Fruit fly (Drosophila melanogaster) whole organism, embryonic: ENCODE data around the gene Cand1.

Experiments
- Ada2b ChIP-seq: fragments of 200-800 bp; sonication (Bioruptor generic); IDR thresholded peaks from 2 replicates; pipeline ENCODE4 v1.3.6; 2022; ENCODE audit warnings: missing biosample characterization, missing genetic modification characterization
- Atf-2 ChIP-seq: fragments of 200-800 bp; sonication (Bioruptor generic); optimal IDR thresholded peaks from 2 replicates; lab custom pipeline; 2016; ENCODE audit warnings: missing biosample characterization, missing genetic modification characterization
- B-H2 ChIP-seq: fragments of 200-800 bp; sonication (Bioruptor generic); optimal IDR thresholded peaks from 2 replicates; lab custom pipeline; 2018; ENCODE audit warnings: missing biosample characterization, mild to moderate bottlenecking, missing genetic modification characterization
- CG10979 ChIP-seq: fragments of 200-800 bp; sonication (Bioruptor generic); optimal IDR thresholded peaks from 2 replicates; lab custom pipeline; 2018; ENCODE audit warnings: missing biosample characterization, mild to moderate bottlenecking, missing genetic modification characterization, moderate library complexity
- CG11560 ChIP-seq: fragments of 200-800 bp; sonication (Bioruptor generic); IDR thresholded peaks from 3 replicates; pipeline ENCODE4 v1.3.6; 2022; ENCODE audit warnings: missing biosample characterization, missing genetic modification characterization
- CG12104 ChIP-seq: fragments of 200-800 bp; sonication (Bioruptor generic); optimal IDR thresholded peaks from 3 replicates; lab custom pipeline; 2016; ENCODE audit warnings: missing biosample characterization, missing genetic modification characterization
- CG12219 ChIP-seq: fragments of 200-800 bp; sonication (Bioruptor generic); optimal IDR thresholded peaks from 3 replicates; lab custom pipeline; 2018; ENCODE audit warnings: missing biosample characterization, mild to moderate bottlenecking, missing genetic modification characterization
- CG12744 ChIP-seq: fragments of 200-800 bp; sonication (Bioruptor generic); optimal IDR thresholded peaks from 2 replicates; lab custom pipeline; 2016; ENCODE audit warnings: missing biosample characterization, missing genetic modification characterization
- CG12942 ChIP-seq: fragments of 200-800 bp; sonication (Bioruptor generic); optimal IDR thresholded peaks from 3 replicates; lab custom pipeline; 2016; ENCODE audit warnings: missing biosample characterization, missing genetic modification characterization
- CG14710 ChIP-seq: fragments of 200-800 bp; sonication (Bioruptor generic); optimal IDR thresholded peaks from 3 replicates; lab custom pipeline; 2019; ENCODE audit warnings: missing biosample characterization, mild to moderate bottlenecking, missing genetic modification characterization, moderate library complexity
- CG15601 ChIP-seq: fragments of 200-800 bp; sonication (Bioruptor generic); optimal IDR thresholded peaks from 3 replicates; lab custom pipeline; 2019; ENCODE audit warnings: missing biosample characterization, mild to moderate bottlenecking, missing genetic modification characterization, moderate library complexity
- CG16813 ChIP-seq: fragments of 200-800 bp; sonication (Bioruptor generic); IDR thresholded peaks from 3 replicates; pipeline ENCODE4 v1.3.6; 2022; ENCODE audit warnings: missing biosample characterization, missing genetic modification characterization; ENCODE audit not compliant: partially characterized antibody
- CG18011 ChIP-seq: fragments of 200-800 bp; sonication (Bioruptor generic); optimal IDR thresholded peaks from 2 replicates; lab custom pipeline; 2017; ENCODE audit warnings: missing biosample characterization, missing genetic modification characterization, mild to moderate bottlenecking, moderate library complexity, missing genotype
- CG18599 ChIP-seq: fragments of 200-800 bp; sonication (Bioruptor generic); optimal IDR thresholded peaks from 3 replicates; lab custom pipeline; 2017; ENCODE audit warnings: missing biosample characterization, missing genetic modification characterization, mild to moderate bottlenecking, moderate library complexity, missing genetic modification reagents
- CG2129 ChIP-seq: fragments of 200-800 bp; sonication (Bioruptor generic); IDR thresholded peaks from 2 replicates; pipeline ENCODE4 v1.3.6; 2022; ENCODE audit warnings: missing biosample characterization, missing genetic modification characterization; ENCODE audit not compliant: partially characterized antibody
- CG2889 ChIP-seq: fragments of 200-800 bp; sonication (Bioruptor generic); IDR thresholded peaks from 3 replicates; pipeline ENCODE4 v1.3.6; 2022; ENCODE audit warnings: missing biosample characterization, missing genetic modification characterization
- CG30020 ChIP-seq: fragments of 200-800 bp; optimal IDR thresholded peaks from 2 replicates; lab custom pipeline; 2019; ENCODE audit warnings: missing biosample characterization, mild to moderate bottlenecking, missing genetic modification characterization, moderate library complexity
- CG3163 ChIP-seq: fragments of 200-800 bp; sonication (Bioruptor generic); optimal IDR thresholded peaks from 3 replicates; lab custom pipeline; 2016; ENCODE audit warnings: missing biosample characterization, missing genetic modification characterization
- CG32532 ChIP-seq: fragments of 200-800 bp; sonication (Bioruptor generic); IDR thresholded peaks from 2 replicates; pipeline ENCODE4 v1.3.6; 2022; ENCODE audit warnings: missing biosample characterization, missing genetic modification characterization
- CG3407 ChIP-seq: fragments of 200-800 bp; sonication (Bioruptor generic); optimal IDR thresholded peaks from 2 replicates; lab custom pipeline; 2018; ENCODE audit warnings: missing biosample characterization, mild to moderate bottlenecking, missing genetic modification characterization
- CG6854 ChIP-seq: fragments of 200-800 bp; sonication (Bioruptor generic); optimal IDR thresholded peaks from 3 replicates; lab custom pipeline; 2017; ENCODE audit warnings: missing biosample characterization, mild to moderate bottlenecking, missing genetic modification characterization
- CG7357 ChIP-seq: fragments of 200-800 bp; sonication (Bioruptor generic); IDR thresholded peaks from 3 replicates; pipeline ENCODE4 v1.3.6; 2022; ENCODE audit warnings: missing biosample characterization, missing genetic modification characterization
- CG8281 ChIP-seq: fragments of 200-800 bp; sonication (Bioruptor generic); optimal IDR thresholded peaks from 2 replicates; lab custom pipeline; 2018; ENCODE audit warnings: missing biosample characterization, mild to moderate bottlenecking, missing genetic modification characterization, moderate library complexity
- Dip2 ChIP-seq: fragments of 200-800 bp; sonication (Bioruptor generic); IDR thresholded peaks from 2 replicates; pipeline ENCODE4 v1.3.6; 2022; ENCODE audit warnings: missing biosample characterization, missing genetic modification characterization
- Doc3 ChIP-seq: fragments of 200-800 bp; sonication (Bioruptor generic); IDR thresholded peaks from 3 replicates; pipeline ENCODE4 v1.3.6; 2022; ENCODE audit warnings: missing biosample characterization, missing genetic modification characterization; ENCODE audit not compliant: partially characterized antibody
- Dref ChIP-seq: fragments of 200-800 bp; sonication (Bioruptor generic); IDR thresholded peaks from 2 replicates; pipeline ENCODE4 v1.3.6; 2022; ENCODE audit warnings: missing biosample characterization, missing genetic modification characterization
- Eip74EF ChIP-seq, 2 experiments: fragments of 200-800 bp in 1 of 2; fragments of >200 bp in 1 of 2; sonication (Bioruptor generic) in 1 of 2; optimal IDR thresholded peaks; 2 replicates each; lab custom pipeline; 2017 to 2019; ENCODE audit warnings: missing biosample characterization in 2 of 2, missing genetic modification characterization in 2 of 2, mild to moderate bottlenecking in 1 of 2, moderate library complexity in 1 of 2
- Ets97D ChIP-seq: fragments of 200-800 bp; sonication (Bioruptor generic); optimal IDR thresholded peaks from 3 replicates; lab custom pipeline; 2016; ENCODE audit warnings: missing biosample characterization, missing genetic modification characterization
- HLH3B ChIP-seq: fragments of 200-800 bp; sonication (Bioruptor generic); IDR thresholded peaks from 2 replicates; pipeline ENCODE4 v1.3.6; 2022; ENCODE audit warnings: missing biosample characterization, missing genetic modification characterization
- HLH4C ChIP-seq: fragments of 200-800 bp; sonication (Bioruptor generic); IDR thresholded peaks from 3 replicates; pipeline ENCODE4 v1.3.6; 2022; ENCODE audit warnings: missing biosample characterization, missing genetic modification characterization; ENCODE audit not compliant: partially characterized antibody
- MTF-1 ChIP-seq: fragments of 200-800 bp; sonication (Bioruptor generic); optimal IDR thresholded peaks from 2 replicates; lab custom pipeline; 2018; ENCODE audit warnings: missing biosample characterization, mild to moderate bottlenecking, missing genetic modification characterization, borderline replicate concordance
- NFAT ChIP-seq: fragments of 200-800 bp; sonication (Bioruptor generic); IDR thresholded peaks from 2 replicates; pipeline ENCODE4 v1.3.6; 2022; ENCODE audit warnings: missing biosample characterization, missing genetic modification characterization
- Oaz ChIP-seq: fragments of 200-800 bp; sonication (Bioruptor generic); IDR thresholded peaks from 2 replicates; pipeline ENCODE4 v1.3.6; 2022; ENCODE audit warnings: missing biosample characterization, missing genetic modification characterization
- Optix ChIP-seq: fragments of 200-800 bp; sonication (Bioruptor generic); IDR thresholded peaks from 3 replicates; pipeline ENCODE4 v1.3.6; 2022; ENCODE audit warnings: missing biosample characterization, missing genetic modification characterization
- Trl ChIP-seq, 3 experiments: fragments of >200 bp in 2 of 3; fragments of 200-800 bp in 1 of 3; sonication (Bioruptor generic) in 1 of 3; optimal IDR thresholded peaks; 2 replicates in 1 of 3; 3 replicates in 2 of 3; lab custom pipeline; 2016 to 2017; ENCODE audit warnings: missing biosample characterization in 1 of 3, missing genetic modification characterization in 1 of 3
- YL-1 ChIP-seq: fragments of 200-800 bp; sonication (Bioruptor generic); optimal IDR thresholded peaks from 3 replicates; lab custom pipeline; 2017; ENCODE audit warnings: missing biosample characterization, mild to moderate bottlenecking, missing genetic modification characterization
- ab ChIP-seq: fragments of 200-800 bp; sonication (Bioruptor generic); optimal IDR thresholded peaks from 2 replicates; lab custom pipeline; 2016; ENCODE audit warnings: missing biosample characterization, missing genetic modification characterization
- ac ChIP-seq: fragments of 200-800 bp; sonication (Bioruptor generic); optimal IDR thresholded peaks from 3 replicates; lab custom pipeline; 2017; ENCODE audit warnings: missing biosample characterization, mild to moderate bottlenecking, missing genetic modification characterization
- bowl ChIP-seq: fragments of 200-800 bp; sonication (Bioruptor generic); IDR thresholded peaks from 2 replicates; pipeline ENCODE4 v1.3.6; 2022; ENCODE audit warnings: missing biosample characterization, missing genetic modification characterization
- gcm2 ChIP-seq: fragments of 200-800 bp; sonication (Bioruptor generic); optimal IDR thresholded peaks from 2 replicates; lab custom pipeline; 2016; ENCODE audit warnings: missing biosample characterization, missing genetic modification characterization
- hkb ChIP-seq, 2 experiments: fragments of 200-800 bp in 1 of 2; fragments of >200 bp in 1 of 2; sonication (Bioruptor generic) in 1 of 2; IDR thresholded peaks in 1 of 2; optimal IDR thresholded peaks in 1 of 2; 2 replicates each; pipeline versions ENCODE4 v1.3.6 to Lab custom; 2017 to 2022; ENCODE audit warnings: missing biosample characterization in 1 of 2, missing genetic modification characterization in 1 of 2
- pan ChIP-seq, 4 experiments: fragments of >200 bp in 3 of 4; fragments of 200-800 bp in 1 of 4; sonication (Bioruptor generic) in 1 of 4; optimal IDR thresholded peaks in 3 of 4; IDR thresholded peaks in 1 of 4; 2 replicates each; pipeline versions ENCODE4 v1.3.6 to Lab custom; 2017 to 2022; ENCODE audit warnings: missing biosample characterization in 2 of 4, missing genetic modification characterization in 2 of 4, mixed read lengths in 1 of 4
- schlank ChIP-seq: fragments of 200-800 bp; sonication (Bioruptor generic); optimal IDR thresholded peaks from 2 replicates; lab custom pipeline; 2018; ENCODE audit warnings: missing biosample characterization, mild to moderate bottlenecking, missing genetic modification characterization
- sisA ChIP-seq: fragments of 200-800 bp; sonication (Bioruptor generic); IDR thresholded peaks from 2 replicates; pipeline ENCODE4 v1.3.6; 2022; ENCODE audit warnings: missing biosample characterization, missing genetic modification characterization
- sr ChIP-seq: fragments of 200-800 bp; sonication (Bioruptor generic); IDR thresholded peaks from 3 replicates; pipeline ENCODE4 v1.3.6; 2022; ENCODE audit warnings: missing biosample characterization, missing genetic modification characterization
- tna ChIP-seq: fragments of 200-800 bp; sonication (Bioruptor generic); IDR thresholded peaks from 2 replicates; pipeline ENCODE4 v1.3.6; 2022; ENCODE audit warnings: missing biosample characterization, missing genetic modification characterization; ENCODE audit not compliant: partially characterized antibody
- wor ChIP-seq: fragments of 200-800 bp; sonication (Bioruptor generic); IDR thresholded peaks from 2 replicates; pipeline ENCODE4 v1.3.6; 2022; ENCODE audit warnings: missing biosample characterization, missing genetic modification characterization

The Cand1 gene

dm6 chr2L:10375464-10376236, 13.1 kb upstream of the Cand1 start, which contains the start of the genes CG33303 and dpr19 (continued):
- TF ChIP-seq CG8281 (tag; lab: Kevin White, UChicago) (peak; percentile 4), B-H2 (GFP tag; lab: Kevin White, UChicago) (peak; percentile 68), CG12942 (GFP tag; lab: Kevin White, UChicago) (peak; percentile 38), CG30020 (peak; percentile 91), MTF-1 (GFP tag; lab: Kevin White, UChicago) (no peak), ac (no peak), CG18011 (no peak), HLH3B (GFP tag; lab: Robert Waterston, UW) (peak; percentile 38; the same call in 1 of the 2 replicates), Oaz (no peak), CG3407 (GFP tag; lab: Kevin White, UChicago) (peak; percentile 63), CG14710 (peak; percentile 90), Optix (GFP tag; lab: Robert Waterston, UW) (no peak), sr (GFP tag; lab: Robert Waterston, UW) (no peak), CG12219 (GFP tag; lab: Kevin White, UChicago) (no peak), sisA (GFP tag; lab: Robert Waterston, UW) (0 out of 2 replicates have a peak, but pooled peaks have one; percentile 27), Atf-2 (GFP tag; lab: Kevin White, UChicago) (no peak), Ada2b (peak; percentile 42), CG15601 (tag; lab: Kevin White, UChicago) (peak; percentile 86), hkb (optimal IDR thresholded peaks at IDR 0.05; lab: Kevin White, UChicago) (no peak), hkb (GFP tag; IDR thresholded peaks at IDR 0.05; lab: Robert Waterston, UW) (peak; percentile 78), Dip2 (GFP tag; lab: Robert Waterston, UW) (no peak), CG2129 (GFP tag; lab: Robert Waterston, UW) (no peak), CG18599 (peak; percentile 62), ab (GFP tag; lab: Kevin White, UChicago) (no peak), HLH4C (GFP tag; lab: Robert Waterston, UW) (no peak), CG12104 (GFP tag; lab: Kevin White, UChicago) (peak; percentile 49), CG11560 (tag; lab: Robert Waterston, UW) (no peak), CG6854 (GFP tag; lab: Kevin White, UChicago) (peak; percentile 66), bowl (GFP tag; lab: Robert Waterston, UW) (no peak), Dref (GFP tag; lab: Robert Waterston, UW) (no peak), CG12744 (GFP tag; lab: Kevin White, UChicago) (no peak), CG10979 (tag; lab: Kevin White, UChicago) (peak; percentile 84), NFAT (GFP tag; lab: Robert Waterston, UW) (no peak), YL-1 (peak; percentile 85), Eip74EF (GFP tag; optimal IDR thresholded peaks at IDR 0.05; lab: Kevin White, UChicago) (peak in 1 of 2 experiments; percentile 79), CG2889 (no peak), Ets97D (GFP tag; lab: Kevin White, UChicago) (no peak), gcm2 (GFP tag; lab: Kevin White, UChicago) (no peak), pan (optimal IDR thresholded peaks at IDR 0.05; lab: Kevin White, UChicago) (no peak), pan (GFP tag; optimal IDR thresholded peaks at IDR 0.05 in 1 of 2, IDR thresholded peaks at IDR 0.05 in 1 of 2) (peak in 1 of 2 experiments; percentile 64), Doc3 (GFP tag; lab: Robert Waterston, UW) (no peak), CG3163 (GFP tag; lab: Kevin White, UChicago) (no peak), CG16813 (GFP tag; lab: Robert Waterston, UW) (no peak), schlank (tag; lab: Kevin White, UChicago) (peak; percentile 2), CG32532 (GFP tag; lab: Robert Waterston, UW) (peak; percentile 82), wor (GFP tag; lab: Robert Waterston, UW) (no peak), CG7357 (GFP tag; lab: Robert Waterston, UW) (no peak), Trl (optimal IDR thresholded peaks at IDR 0.05; lab: Kevin White, UChicago) (no peak), Trl (GFP tag; optimal IDR thresholded peaks at IDR 0.05; lab: Kevin White, UChicago) (no peak), tna (GFP tag; lab: Robert Waterston, UW) (no peak)
